Fruit fly (Drosophila melanogaster) whole organism, wandering third instar larva: Measurements from ENCODE around the gene CG33777.

Experiments
- HLH106 ChIP-seq: fragments of 200-800 bp; optimal IDR thresholded peaks from 3 replicates; lab custom pipeline; 2019; ENCODE audit warnings: missing biosample characterization, mild to moderate bottlenecking, missing genetic modification characterization, moderate library complexity
- lola ChIP-seq: fragments of >200 bp; optimal IDR thresholded peaks from 2 replicates; lab custom pipeline; 2017; ENCODE audit warnings: missing biosample characterization, missing genetic modification characterization

DNA sequence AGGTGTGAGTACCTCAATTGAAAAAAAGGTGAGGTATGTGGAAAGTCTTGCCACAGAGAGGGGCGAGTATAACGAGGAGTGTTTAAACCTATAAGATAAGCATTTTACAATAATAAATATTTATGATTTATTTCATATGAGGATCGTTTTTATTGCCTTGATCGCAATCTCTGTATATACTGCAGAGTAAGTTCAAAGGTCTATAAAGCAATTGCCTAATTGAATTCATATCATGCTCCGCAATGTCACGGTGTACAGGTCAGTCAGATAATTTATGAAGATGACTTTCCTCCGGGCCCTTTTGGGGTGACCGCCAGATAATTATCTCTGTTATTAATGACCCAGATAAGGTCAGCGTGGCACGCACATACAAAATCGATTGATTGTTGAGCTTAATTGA, 6.7 kb downstream of the CG33777 start:
- TF ChIP-seq HLH106 (tag; lab: Kevin White, UChicago): no peak
- TF ChIP-seq lola (GFP tag; lab: Kevin White, UChicago): no peak
